Worm (Caenorhabditis elegans): ENCODE measurements around the gene cpi-2.

cpi-2 gene

ce11 chrV:6043275-6044271 lies at the start of gene cpi-2:
cpi-2 (plus strand) TSS chrV:6044062.
- no peak for TF ChIP-seq nhr-12 (tag; optimal IDR thresholded peaks at IDR 0.05)
- TF ChIP-seq mdl-1 (tag; optimal IDR thresholded peaks at IDR 0.05) = peak in 1 of 2 experiments; percentile 35
- no peak for TF ChIP-seq ztf-4 (tag; optimal IDR thresholded peaks at IDR 0.05)
- no peak for TF ChIP-seq elt-3 (tag; optimal IDR thresholded peaks at IDR 0.05)
- TF ChIP-seq dsc-1 (tag; optimal IDR thresholded peaks at IDR 0.05) = no peak
- no peak for TF ChIP-seq ces-1 (GFP tag; optimal IDR thresholded peaks at IDR 0.05)
- TF ChIP-seq aha-1 (tag; optimal IDR thresholded peaks at IDR 0.05) = no peak
- TF ChIP-seq ets-5 (GFP tag; IDR thresholded peaks at IDR 0.05) = no peak
- TF ChIP-seq nhr-76 (tag; optimal IDR thresholded peaks at IDR 0.05) = no peak
- TF ChIP-seq irx-1 (tag; optimal IDR thresholded peaks at IDR 0.05) = no peak
- TF ChIP-seq unc-130 (tag; optimal IDR thresholded peaks at IDR 0.05) = no peak
- no peak for TF ChIP-seq pax-3 (tag; optimal IDR thresholded peaks at IDR 0.05)
- peak; percentile 20 for TF ChIP-seq nhr-47 (tag; optimal IDR thresholded peaks at IDR 0.05)
- no peak for TF ChIP-seq zag-1 (tag; optimal IDR thresholded peaks at IDR 0.05)
- no peak for TF ChIP-seq nhr-77 (tag; optimal IDR thresholded peaks at IDR 0.05)
- TF ChIP-seq fkh-10 (GFP tag; optimal IDR thresholded peaks at IDR 0.05) = no peak
- TF ChIP-seq nhr-11 (tag; optimal IDR thresholded peaks at IDR 0.05) = no peak
- TF ChIP-seq sptf-1 (tag; optimal IDR thresholded peaks at IDR 0.05) = no peak
- peak; percentile 63 for TF ChIP-seq jun-1 (tag; optimal IDR thresholded peaks at IDR 0.05)
- no peak for TF ChIP-seq pag-3 (tag; optimal IDR thresholded peaks at IDR 0.05; ENCODE audit: borderline replicate concordance, insufficient read depth)
- TF ChIP-seq ceh-82 (tag; optimal IDR thresholded peaks at IDR 0.05) = peak in 1 of 3 experiments; percentile 17
- TF ChIP-seq F16B12.6 (tag; optimal IDR thresholded peaks at IDR 0.05) = peak; percentile 77
- TF ChIP-seq nhr-90 (tag; optimal IDR thresholded peaks at IDR 0.05; ENCODE audit: poor library complexity) = peak; percentile 27
- TF ChIP-seq hlh-17 (GFP tag; optimal IDR thresholded peaks at IDR 0.05; ENCODE audit: borderline replicate concordance) = no peak
- TF ChIP-seq nhr-19 (GFP tag; conservative IDR thresholded peaks at IDR 0.05) = no peak; the same call in 1 of the 2 replicates
- TF ChIP-seq fkh-8 (tag; optimal IDR thresholded peaks at IDR 0.05) = peak; percentile 5
- no peak for TF ChIP-seq unc-30 (tag; optimal IDR thresholded peaks at IDR 0.05)
- peak; percentile 46 for TF ChIP-seq nhr-20 (tag; optimal IDR thresholded peaks at IDR 0.05)
- peak; percentile 28 for TF ChIP-seq swsn-7 (tag; optimal IDR thresholded peaks at IDR 0.05)
- peak; percentile 80 for TF ChIP-seq lin-14 (GFP tag; optimal IDR thresholded peaks at IDR 0.05)
- no peak for TF ChIP-seq zip-4 (GFP tag; optimal IDR thresholded peaks at IDR 0.05)
- no peak for TF ChIP-seq C34B4.2 (tag; optimal IDR thresholded peaks at IDR 0.05)
- TF ChIP-seq snpc-4 (tag; optimal IDR thresholded peaks at IDR 0.05) = no peak
- TF ChIP-seq isw-1 (GFP tag; IDR thresholded peaks at IDR 0.05) = no peak
- peak; percentile 26 for TF ChIP-seq tbx-2 (tag; optimal IDR thresholded peaks at IDR 0.05)
- no peak for TF ChIP-seq ceh-63 (GFP tag; optimal IDR thresholded peaks at IDR 0.05)
- peak; percentile 45 for TF ChIP-seq nhr-71 (tag; optimal IDR thresholded peaks at IDR 0.05)
- peak; percentile 12 for TF ChIP-seq blmp-1 (tag; optimal IDR thresholded peaks at IDR 0.05)
- peak; percentile 38 to 42 for TF ChIP-seq lsy-2 (tag; optimal IDR thresholded peaks at IDR 0.05)
- TF ChIP-seq ztf-11 (tag; optimal IDR thresholded peaks at IDR 0.05) = no peak
- TF ChIP-seq rnt-1 (tag; optimal IDR thresholded peaks at IDR 0.05) = peak; percentile 58
- TF ChIP-seq xbp-1 (tag; optimal IDR thresholded peaks at IDR 0.05) = peak; percentile 43
- TF ChIP-seq nhr-28 (tag; optimal IDR thresholded peaks at IDR 0.05) = no peak
- peak; percentile 64 for TF ChIP-seq nhr-85 (tag)
- no peak for TF ChIP-seq nhr-84 (tag; optimal IDR thresholded peaks at IDR 0.05)
- TF ChIP-seq egl-13 (tag; optimal IDR thresholded peaks at IDR 0.05) = no peak
- peak; percentile 51 for TF ChIP-seq mep-1 (tag; optimal IDR thresholded peaks at IDR 0.05)
- no peak for TF ChIP-seq ceh-88 (GFP tag; IDR thresholded peaks at IDR 0.05)
- TF ChIP-seq ama-1 (optimal IDR thresholded peaks at IDR 0.05) = no peak
- TF ChIP-seq fos-1 (tag; optimal IDR thresholded peaks at IDR 0.05) = peak; percentile 69
- no peak for TF ChIP-seq lir-3 (tag; optimal IDR thresholded peaks at IDR 0.05; ENCODE audit: poor library complexity)
